Worm (Caenorhabditis elegans) whole organism, L3 larva: ENCODE results near the gene alg-3.

ENCODE experiments used
- ama-1 ChIP-seq: fragments of 150-350 bp; optimal IDR thresholded peaks from 2 replicates; lab custom pipeline; 2018
- lin-15B ChIP-seq: fragments of 150-350 bp; optimal IDR thresholded peaks from 2 replicates; lab custom pipeline; 2014; ENCODE audit warnings: missing biosample characterization, missing genetic modification characterization
- mdl-1 ChIP-seq: fragments of 150-350 bp; optimal IDR thresholded peaks from 2 replicates; lab custom pipeline; 2014; ENCODE audit warnings: missing biosample characterization, missing genetic modification characterization
- mml-1 ChIP-seq: fragments of 150-350 bp; sonication (generic microtip); optimal IDR thresholded peaks from 3 replicates; lab custom pipeline; 2014; ENCODE audit warnings: missing biosample characterization, missing genetic modification characterization
- nhr-11 ChIP-seq: fragments of 150-350 bp; optimal IDR thresholded peaks from 2 replicates; lab custom pipeline; 2014; ENCODE audit warnings: missing biosample characterization, missing genetic modification characterization
- pqm-1 ChIP-seq: fragments of 150-350 bp; optimal IDR thresholded peaks from 2 replicates; lab custom pipeline; 2017; ENCODE audit warnings: missing biosample characterization, missing genetic modification characterization, inconsistent platforms

DNA sequence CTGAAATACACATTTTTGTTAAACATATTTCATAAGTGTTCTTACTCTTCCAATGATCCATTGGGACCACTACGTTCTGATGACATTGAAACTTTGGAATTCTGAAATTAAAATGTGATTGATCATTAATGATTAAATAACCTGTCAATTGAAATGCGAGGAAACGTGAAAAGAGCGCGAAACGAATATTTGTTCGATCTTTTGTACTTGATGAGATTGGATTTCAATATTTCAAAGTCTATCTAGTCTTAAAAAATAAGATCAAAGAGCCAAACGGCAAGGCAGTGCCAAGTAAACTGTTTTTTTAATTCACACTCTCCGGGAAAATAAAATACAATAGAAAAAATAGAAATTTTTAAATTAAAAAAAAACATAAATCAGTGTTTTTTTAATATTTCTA is 22.1 kb upstream of the alg-3 start, which contains the start of gene ZK792.4:
- TF ChIP-seq nhr-11 (no peak), mdl-1 (tag; lab: Kevin White, UChicago) (no peak), ama-1 (lab: Kevin White, UChicago) (no peak), pqm-1 (tag; lab: Kevin White, UChicago) (no peak), mml-1 (tag; lab: Kevin White, UChicago) (no peak), lin-15B (no peak)
